Fruit fly (Drosophila melanogaster): ENCODE measurements around the gene CG13258.

DNA sequence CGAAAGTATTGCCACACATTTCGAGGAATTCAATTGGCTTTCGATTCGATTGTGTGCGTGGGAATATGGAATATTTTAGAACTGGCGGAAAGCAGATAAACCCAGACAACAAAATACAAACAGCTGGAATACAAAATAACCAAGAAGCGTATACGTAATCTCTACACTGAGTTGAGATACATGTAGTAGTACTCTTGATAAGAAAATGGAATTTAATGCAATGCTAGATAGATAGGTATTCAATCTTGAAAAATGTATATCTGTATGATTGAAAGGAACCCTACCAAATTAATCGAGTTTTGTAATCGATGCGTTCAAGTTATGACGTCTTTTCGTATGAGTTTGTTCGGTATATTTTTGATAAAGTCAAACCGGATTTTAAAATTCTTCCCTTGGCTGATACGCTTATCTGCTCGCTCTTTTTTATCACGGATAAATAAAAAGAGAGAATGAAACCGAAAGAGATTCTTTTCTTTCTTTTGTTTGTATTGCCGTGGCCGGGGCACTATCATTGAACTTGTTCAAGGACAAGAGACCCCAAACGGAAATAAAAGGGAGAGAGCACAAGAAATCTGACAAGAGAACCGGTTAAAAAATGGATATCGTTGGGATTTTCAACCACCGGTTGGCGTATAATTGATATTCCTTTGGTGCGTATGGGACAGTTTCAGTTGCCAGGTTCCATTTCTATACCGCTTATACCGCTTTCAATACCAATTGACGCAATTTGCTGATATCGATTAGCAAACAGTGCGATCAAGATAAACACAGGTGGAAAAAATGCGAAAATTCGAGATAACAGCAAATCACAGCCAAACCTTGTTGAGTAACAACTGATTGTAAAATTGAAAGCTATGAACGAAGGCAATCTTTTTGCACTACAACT lies 37.4 kb downstream of the CG13258 start:
- no peak for TF ChIP-seq ttk (optimal IDR thresholded peaks at IDR 0.05)
- no peak for TF ChIP-seq h (optimal IDR thresholded peaks at IDR 0.05)
- no peak for TF ChIP-seq Sin3A (optimal IDR thresholded peaks at IDR 0.05)
- no peak for TF ChIP-seq Myc (optimal IDR thresholded peaks at IDR 0.05)
- TF ChIP-seq insv (optimal IDR thresholded peaks at IDR 0.05) = no peak
- no peak for TF ChIP-seq psq (optimal IDR thresholded peaks at IDR 0.05)

All from Kc167 (cell line).